Worm (Caenorhabditis elegans) whole organism, young adult: ENCODE data around the gene rmd-1.

Source experiments
- B0336.3 ChIP-seq: fragments of 200-800 bp; sonication (Bioruptor generic); IDR thresholded peaks from 2 replicates; pipeline ENCODE4 v1.3.6; 2022; ENCODE audit warnings: missing genetic modification characterization, missing compliant biosample characterization
- D2030.7 ChIP-seq: fragments of 200-800 bp; sonication (Bioruptor generic); IDR thresholded peaks from 2 replicates; pipeline ENCODE4 v1.3.6; 2022; ENCODE audit warnings: missing genetic modification reagents, missing genetic modification characterization, missing compliant biosample characterization
- F33H1.4 ChIP-seq: fragments of 200-800 bp; sonication (Bioruptor generic); IDR thresholded peaks from 2 replicates; pipeline ENCODE4 v1.3.6; 2022; ENCODE audit warnings: missing genetic modification reagents, missing genetic modification characterization, missing compliant biosample characterization
- T07F8.4 ChIP-seq: sonication (generic microtip); optimal IDR thresholded peaks from 2 replicates; lab custom pipeline; 2016; ENCODE audit warnings: mild to moderate bottlenecking, missing genetic modification characterization, moderate library complexity, missing compliant biosample characterization
- Y79H2A.3 ChIP-seq: fragments of 200-800 bp; sonication (Bioruptor generic); conservative IDR thresholded peaks from 2 replicates; pipeline ENCODE4 v1.3.6; 2022; ENCODE audit warnings: missing genetic modification reagents, missing genetic modification characterization, missing compliant biosample characterization
- attf-5 ChIP-seq: fragments of 200-800 bp; sonication (Bioruptor generic); optimal IDR thresholded peaks from 2 replicates; lab custom pipeline; 2018; ENCODE audit warnings: mild to moderate bottlenecking, missing genetic modification characterization, missing compliant biosample characterization
- ccch-3 ChIP-seq: fragments of 200-800 bp; sonication (Bioruptor generic); optimal IDR thresholded peaks from 2 replicates; lab custom pipeline; 2018; ENCODE audit warnings: mild to moderate bottlenecking, missing genetic modification characterization, missing compliant biosample characterization
- cebp-2 ChIP-seq: fragments of 200-800 bp; sonication (Bioruptor generic); IDR thresholded peaks from 2 replicates; pipeline ENCODE4 v1.3.6; 2022; ENCODE audit warnings: missing genetic modification characterization, missing compliant biosample characterization
- ceh-58 ChIP-seq: fragments of 200-800 bp; sonication (Bioruptor generic); IDR thresholded peaks from 2 replicates; pipeline ENCODE4 v1.3.6; 2022; ENCODE audit warnings: missing genetic modification characterization, missing compliant biosample characterization
- ceh-91 ChIP-seq: fragments of 200-800 bp; sonication (Bioruptor generic); IDR thresholded peaks from 2 replicates; pipeline ENCODE4 v1.3.6; 2022; ENCODE audit warnings: missing genetic modification reagents, missing genetic modification characterization, missing compliant biosample characterization
- chd-7 ChIP-seq: sonication (generic microtip); optimal IDR thresholded peaks from 2 replicates; lab custom pipeline; 2016; ENCODE audit warnings: mild to moderate bottlenecking, missing genetic modification characterization, moderate library complexity, missing compliant biosample characterization
- dox-1 ChIP-seq: fragments of 200-800 bp; sonication (Bioruptor generic); IDR thresholded peaks from 2 replicates; pipeline ENCODE4 v1.3.6; 2022; ENCODE audit warnings: missing genetic modification reagents, missing genetic modification characterization, missing compliant biosample characterization
- dpl-1 ChIP-seq: fragments of 150-350 bp; optimal IDR thresholded peaks from 2 replicates; lab custom pipeline; 2014; ENCODE audit warnings: missing biosample characterization, missing genetic modification reagents, missing genetic modification characterization
- efl-1 ChIP-seq: fragments of 150-350 bp; optimal IDR thresholded peaks from 2 replicates; lab custom pipeline; 2014; ENCODE audit warnings: missing biosample characterization, missing genetic modification reagents, missing genetic modification characterization
- egl-44 ChIP-seq: fragments of 200-800 bp; sonication (Bioruptor generic); IDR thresholded peaks from 2 replicates; pipeline ENCODE4 v1.3.6; 2022; ENCODE audit warnings: missing genetic modification reagents, missing genetic modification characterization, missing compliant biosample characterization
- him-1 ChIP-seq: sonication (generic microtip); optimal IDR thresholded peaks from 2 replicates; lab custom pipeline; 2016; ENCODE audit warnings: missing genotype, missing genetic modification reagents, missing genetic modification characterization, missing compliant biosample characterization
- hmg-1.2 ChIP-seq: fragments of 200-800 bp; sonication (Bioruptor generic); IDR thresholded peaks from 2 replicates; pipeline ENCODE4 v1.3.6; 2022; ENCODE audit warnings: missing genetic modification reagents, missing genetic modification characterization, missing compliant biosample characterization
- lag-1 ChIP-seq: fragments of 200-800 bp; sonication (Bioruptor generic); IDR thresholded peaks from 2 replicates; pipeline ENCODE4 v1.3.6; 2022; ENCODE audit warnings: missing genetic modification reagents, missing genetic modification characterization, missing compliant biosample characterization
- lin-54 ChIP-seq: fragments of 200-800 bp; sonication (Bioruptor generic); optimal IDR thresholded peaks from 2 replicates; lab custom pipeline; 2018; ENCODE audit warnings: mild to moderate bottlenecking, missing genetic modification characterization, missing compliant biosample characterization
- lsl-1 ChIP-seq: fragments of 200-800 bp; sonication (Bioruptor generic); optimal IDR thresholded peaks from 2 replicates; lab custom pipeline; 2018; ENCODE audit warnings: mild to moderate bottlenecking, missing genetic modification characterization, moderate library complexity, missing compliant biosample characterization
- madf-6 ChIP-seq: fragments of 200-800 bp; sonication (Bioruptor generic); IDR thresholded peaks from 2 replicates; pipeline ENCODE4 v1.3.6; 2022; ENCODE audit warnings: missing genetic modification reagents, missing genetic modification characterization, missing compliant biosample characterization
- madf-8 ChIP-seq: fragments of 200-800 bp; sonication (Bioruptor generic); conservative IDR thresholded peaks from 2 replicates; pipeline ENCODE4 v1.3.6; 2022; ENCODE audit warnings: missing genetic modification reagents, missing genetic modification characterization, missing compliant biosample characterization
- mcd-1 ChIP-seq: fragments of 200-800 bp; sonication (Bioruptor generic); IDR thresholded peaks from 2 replicates; pipeline ENCODE4 v1.3.6; 2022; ENCODE audit warnings: missing genetic modification reagents, missing genetic modification characterization, missing compliant biosample characterization
- nfya-1 ChIP-seq: sonication (generic microtip); optimal IDR thresholded peaks from 2 replicates; lab custom pipeline; 2017; ENCODE audit warnings: antibody characterized with exemption, missing compliant biosample characterization, missing genetic modification characterization, borderline replicate concordance; ENCODE audit not compliant: insufficient read depth
- rcor-1 ChIP-seq: fragments of 200-800 bp; sonication (Bioruptor generic); IDR thresholded peaks from 2 replicates; pipeline ENCODE4 v1.3.6; 2022; ENCODE audit warnings: missing genetic modification reagents, missing genetic modification characterization, missing compliant biosample characterization
- sdz-38 ChIP-seq: sonication (generic microtip); optimal IDR thresholded peaks from 2 replicates; lab custom pipeline; 2016; ENCODE audit warnings: missing genotype, missing genetic modification characterization, missing compliant biosample characterization
- snpc-3.4 ChIP-seq: sonication (generic microtip); optimal IDR thresholded peaks from 2 replicates; lab custom pipeline; 2017; ENCODE audit warnings: missing genetic modification characterization, mild to moderate bottlenecking, missing compliant biosample characterization, antibody characterized with exemption, moderate library complexity, missing genotype, missing genetic modification reagents
- snpc-4 ChIP-seq, 5 experiments: fragments of 150-350 bp in 1 of 5; sonication (generic microtip) in 4 of 5; optimal IDR thresholded peaks; 2 replicates each; lab custom pipeline; 2014 to 2018; ENCODE audit warnings: missing genetic modification characterization in 5 of 5, missing biosample characterization in 3 of 5, antibody characterized with exemption in 2 of 5, mild to moderate bottlenecking in 2 of 5, missing compliant biosample characterization in 2 of 5, missing genotype in 2 of 5, moderate library complexity in 2 of 5, missing genetic modification reagents in 1 of 5
- sptf-2 ChIP-seq: fragments of 200-800 bp; sonication (Bioruptor generic); optimal IDR thresholded peaks from 2 replicates; lab custom pipeline; 2018; ENCODE audit warnings: mild to moderate bottlenecking, missing genetic modification characterization, missing compliant biosample characterization
- tlf-1 ChIP-seq: fragments of 200-800 bp; sonication (Bioruptor generic); optimal IDR thresholded peaks from 2 replicates; lab custom pipeline; 2018; ENCODE audit warnings: mild to moderate bottlenecking, missing genetic modification characterization, missing compliant biosample characterization
- unc-130 ChIP-seq: sonication (generic microtip); optimal IDR thresholded peaks from 2 replicates; lab custom pipeline; 2016; ENCODE audit warnings: missing genetic modification reagents, missing genetic modification characterization, missing compliant biosample characterization
- xnd-1 ChIP-seq: sonication (generic microtip); optimal IDR thresholded peaks from 2 replicates; lab custom pipeline; 2016; ENCODE audit warnings: missing genotype, missing genetic modification reagents, missing genetic modification characterization, missing compliant biosample characterization
- ztf-28 ChIP-seq: fragments of 200-800 bp; sonication (Bioruptor generic); IDR thresholded peaks from 2 replicates; pipeline ENCODE4 v1.3.6; 2022; ENCODE audit warnings: missing genetic modification reagents, missing genetic modification characterization, missing compliant biosample characterization

Gene rmd-1

ce11 chrIII:9793592-9794417 is 34.9 kb downstream of the rmd-1 start, which contains the start of the genes R10E11.9 and mcm-6:
Gene R10E11.9 (minus strand): TSS chrIII:9793642.
Gene mcm-6 (plus strand): TSS chrIII:9794367.
- TF ChIP-seq lsl-1 (GFP tag; lab: Kevin White, UChicago) (peak; percentile 92), ccch-3 (GFP tag; lab: Kevin White, UChicago) (no peak), lag-1 (GFP tag; lab: Robert Waterston, UW) (no peak), tlf-1 (peak; percentile 3), madf-6 (GFP tag; lab: Robert Waterston, UW) (peak; percentile 94), dpl-1 (GFP tag; lab: Kevin White, UChicago) (peak; percentile 66), unc-130 (GFP tag; lab: Kevin White, UChicago) (peak; percentile 37), rcor-1 (GFP tag; lab: Robert Waterston, UW) (0 out of 2 replicates have a peak, but pooled peaks have one; percentile 19), lin-54 (GFP tag; lab: Kevin White, UChicago) (peak; percentile 80), nfya-1 (tag; lab: Kevin White, UChicago) (no peak), F33H1.4 (peak; percentile 86), ztf-28 (GFP tag; lab: Robert Waterston, UW) (no peak), D2030.7 (GFP tag; lab: Robert Waterston, UW) (peak; percentile 55), efl-1 (peak; percentile 87), snpc-3.4 (tag; lab: Kevin White, UChicago) (peak; percentile 66), Y79H2A.3 (GFP tag; lab: Robert Waterston, UW) (0 out of 2 replicates have a peak, but pooled peaks have one; percentile 6), egl-44 (no peak), sdz-38 (no peak), mcd-1 (peak; percentile 13; the same call in 1 of the 2 replicates), madf-8 (GFP tag; lab: Robert Waterston, UW) (peak; percentile 91), ceh-91 (peak; percentile 72), snpc-4 (GFP tag; optimal IDR thresholded peaks at IDR 0.05; lab: Kevin White, UChicago) (no peak), snpc-4 (tag; optimal IDR thresholded peaks at IDR 0.05; lab: Kevin White, UChicago) (peak in 1 of 4 experiments; percentile 4), ceh-58 (GFP tag; lab: Robert Waterston, UW) (no peak), xnd-1 (tag; lab: Kevin White, UChicago) (peak; percentile 81), him-1 (tag; lab: Kevin White, UChicago) (peak; percentile 52), B0336.3 (0 out of 2 replicates have a peak, but pooled peaks have one; percentile 15), sptf-2 (GFP tag; lab: Kevin White, UChicago) (no peak), attf-5 (GFP tag; lab: Kevin White, UChicago) (peak; percentile 0), hmg-1.2 (GFP tag; lab: Robert Waterston, UW) (peak; percentile 96), dox-1 (GFP tag; lab: Robert Waterston, UW) (peak; percentile 68)
- TF ChIP-seq, all 124 proteins: peak for 22

ce11 chrIII:9796448-9796847 is 37.6 kb downstream of the rmd-1 start, which contains the start of gene srxa-10:
Gene srxa-10 (minus strand): TSS chrIII:9796548.
- TF ChIP-seq cebp-2 (GFP tag; lab: Robert Waterston, UW) (no peak), T07F8.4 (tag; lab: Kevin White, UChicago) (no peak), chd-7 (tag; lab: Kevin White, UChicago) (no peak)
- TF ChIP-seq, all 124 proteins: peak for 0
